Fruit fly (Drosophila melanogaster) whole organism, embryonic: ENCODE data around the gene CG11608.
A peak's percentile ranks its signal among the peaks of the same experiment; 100 is the strongest.

Experiments used
- Abd-B ChIP-seq: fragments of 200-800 bp; sonication (Bioruptor generic); optimal IDR thresholded peaks from 2 replicates; lab custom pipeline; 2018; ENCODE audit warnings: missing biosample characterization, mild to moderate bottlenecking, missing genetic modification characterization, moderate library complexity
- Awh ChIP-seq: fragments of 200-800 bp; sonication (Bioruptor generic); IDR thresholded peaks from 2 replicates; pipeline ENCODE4, ENCODE4 v1.3.6; 2022; ENCODE audit warnings: missing biosample characterization, missing genetic modification characterization
- BEAF-32 ChIP-seq: fragments of 200-800 bp; sonication (Bioruptor generic); optimal IDR thresholded peaks from 3 replicates; lab custom pipeline; 2017; ENCODE audit warnings: missing biosample characterization, missing genetic modification characterization, mild to moderate bottlenecking, moderate library complexity, missing genetic modification reagents
- CG12104 ChIP-seq: fragments of 200-800 bp; sonication (Bioruptor generic); optimal IDR thresholded peaks from 3 replicates; lab custom pipeline; 2016; ENCODE audit warnings: missing biosample characterization, missing genetic modification characterization
- CG12219 ChIP-seq: fragments of 200-800 bp; sonication (Bioruptor generic); optimal IDR thresholded peaks from 3 replicates; lab custom pipeline; 2018; ENCODE audit warnings: missing biosample characterization, mild to moderate bottlenecking, missing genetic modification characterization
- CG13894 ChIP-seq: fragments of 200-800 bp; sonication (Bioruptor generic); optimal IDR thresholded peaks from 3 replicates; lab custom pipeline; 2018; ENCODE audit warnings: missing biosample characterization, mild to moderate bottlenecking, missing genetic modification characterization, moderate library complexity
- CG14050 ChIP-seq: fragments of 200-800 bp; sonication (Bioruptor generic); IDR thresholded peaks from 3 replicates; pipeline ENCODE4 v1.3.6; 2022; ENCODE audit warnings: missing biosample characterization, missing genetic modification characterization
- CG17361 ChIP-seq: fragments of 200-800 bp; sonication (Bioruptor generic); IDR thresholded peaks from 3 replicates; pipeline ENCODE4 v1.3.6; 2022; ENCODE audit warnings: missing biosample characterization, missing genetic modification characterization
- CG18262 ChIP-seq: fragments of 200-800 bp; optimal IDR thresholded peaks from 3 replicates; lab custom pipeline; 2019; ENCODE audit warnings: missing biosample characterization, mild to moderate bottlenecking, missing genetic modification characterization, moderate library complexity
- CG1832 ChIP-seq: fragments of 200-800 bp; sonication (Bioruptor generic); optimal IDR thresholded peaks from 2 replicates; lab custom pipeline; 2017; ENCODE audit warnings: missing biosample characterization, mild to moderate bottlenecking, missing genetic modification characterization, inconsistent platforms
- CG2202 ChIP-seq: fragments of 200-800 bp; sonication (Bioruptor generic); optimal IDR thresholded peaks from 2 replicates; lab custom pipeline; 2018; ENCODE audit warnings: missing biosample characterization, mild to moderate bottlenecking, missing genetic modification characterization
- CG30020 ChIP-seq: fragments of 200-800 bp; optimal IDR thresholded peaks from 2 replicates; lab custom pipeline; 2019; ENCODE audit warnings: missing biosample characterization, mild to moderate bottlenecking, missing genetic modification characterization, moderate library complexity
- CG31388 ChIP-seq: fragments of 200-800 bp; sonication (Bioruptor generic); optimal IDR thresholded peaks from 2 replicates; lab custom pipeline; 2016; ENCODE audit warnings: missing biosample characterization, missing genetic modification characterization
- CG31441 ChIP-seq: fragments of 200-800 bp; sonication (Bioruptor generic); IDR thresholded peaks from 2 replicates; pipeline ENCODE4 v1.3.6; 2022; ENCODE audit warnings: missing biosample characterization, missing genetic modification characterization
- CG32772 ChIP-seq: fragments of 200-800 bp; sonication (Bioruptor generic); IDR thresholded peaks from 2 replicates; pipeline ENCODE4 v1.3.6; 2022; ENCODE audit warnings: missing biosample characterization, missing genetic modification characterization
- CG3847 ChIP-seq: fragments of 200-800 bp; sonication (Bioruptor generic); IDR thresholded peaks from 2 replicates; pipeline ENCODE4 v1.3.6; 2022; ENCODE audit warnings: missing biosample characterization, missing genetic modification characterization
- CG4328 ChIP-seq: fragments of 200-800 bp; sonication (Bioruptor generic); optimal IDR thresholded peaks from 3 replicates; lab custom pipeline; 2017; ENCODE audit warnings: missing biosample characterization, missing genetic modification reagents, missing genetic modification characterization
- CG43689 ChIP-seq: fragments of 200-800 bp; sonication (Bioruptor generic); IDR thresholded peaks from 2 replicates; pipeline ENCODE4 v1.3.6; 2022; ENCODE audit warnings: missing biosample characterization, missing genetic modification characterization
- CG4617 ChIP-seq: fragments of 200-800 bp; sonication (Bioruptor generic); optimal IDR thresholded peaks from 3 replicates; lab custom pipeline; 2016; ENCODE audit warnings: missing biosample characterization, missing genetic modification characterization, borderline replicate concordance
- CG6175 ChIP-seq: fragments of 200-800 bp; sonication (Bioruptor generic); IDR thresholded peaks from 3 replicates; pipeline ENCODE4 v1.3.6; 2022; ENCODE audit warnings: missing biosample characterization, missing genetic modification characterization
- CG6854 ChIP-seq: fragments of 200-800 bp; sonication (Bioruptor generic); optimal IDR thresholded peaks from 3 replicates; lab custom pipeline; 2017; ENCODE audit warnings: missing biosample characterization, mild to moderate bottlenecking, missing genetic modification characterization
- CG9932 ChIP-seq: fragments of 200-800 bp; sonication (Bioruptor generic); IDR thresholded peaks from 2 replicates; pipeline ENCODE4 v1.3.6; 2022; ENCODE audit warnings: missing biosample characterization, missing genetic modification characterization
- Chrac-16 ChIP-seq: fragments of 200-800 bp; sonication (Bioruptor generic); optimal IDR thresholded peaks from 3 replicates; lab custom pipeline; 2016; ENCODE audit warnings: missing biosample characterization, missing genetic modification characterization
- Dip2 ChIP-seq: fragments of 200-800 bp; sonication (Bioruptor generic); IDR thresholded peaks from 2 replicates; pipeline ENCODE4 v1.3.6; 2022; ENCODE audit warnings: missing biosample characterization, missing genetic modification characterization
- Hand ChIP-seq: fragments of 200-800 bp; sonication (Bioruptor generic); optimal IDR thresholded peaks from 2 replicates; lab custom pipeline; 2017; ENCODE audit warnings: mild to moderate bottlenecking, missing biosample characterization, missing genetic modification reagents, missing genetic modification characterization
- Oli ChIP-seq: fragments of 200-800 bp; sonication (Bioruptor generic); optimal IDR thresholded peaks from 2 replicates; lab custom pipeline; 2018; ENCODE audit warnings: missing biosample characterization, mild to moderate bottlenecking, missing genetic modification characterization, moderate library complexity
- PHDP ChIP-seq: fragments of 200-800 bp; sonication (Bioruptor generic); optimal IDR thresholded peaks from 3 replicates; lab custom pipeline; 2018; ENCODE audit warnings: missing biosample characterization, mild to moderate bottlenecking, missing genetic modification characterization, moderate library complexity
- Trl ChIP-seq, 3 experiments: fragments of >200 bp in 2 of 3; fragments of 200-800 bp in 1 of 3; sonication (Bioruptor generic) in 1 of 3; optimal IDR thresholded peaks; 2 replicates in 1 of 3; 3 replicates in 2 of 3; lab custom pipeline; 2016 to 2017; ENCODE audit warnings: missing biosample characterization in 1 of 3, missing genetic modification characterization in 1 of 3
- abd-A ChIP-seq: fragments of 200-800 bp; sonication (Bioruptor generic); optimal IDR thresholded peaks from 3 replicates; lab custom pipeline; 2019; ENCODE audit warnings: missing biosample characterization, mild to moderate bottlenecking, missing genetic modification characterization, moderate library complexity
- ato ChIP-seq: fragments of 200-800 bp; sonication (Bioruptor generic); IDR thresholded peaks from 2 replicates; pipeline ENCODE4 v1.3.6; 2022; ENCODE audit warnings: missing biosample characterization, missing genetic modification characterization; ENCODE audit not compliant: partially characterized antibody
- chinmo ChIP-seq: fragments of 200-800 bp; sonication (Bioruptor generic); IDR thresholded peaks from 4 replicates; pipeline ENCODE4 v1.3.6; 2022; ENCODE audit warnings: missing biosample characterization, missing genetic modification characterization; ENCODE audit not compliant: partially characterized antibody
- crol ChIP-seq: fragments of 200-800 bp; sonication (Bioruptor generic); IDR thresholded peaks from 2 replicates; pipeline ENCODE4 v1.3.6; 2022; ENCODE audit warnings: missing biosample characterization, missing genetic modification characterization
- dati ChIP-seq: fragments of 200-800 bp; sonication (Bioruptor generic); IDR thresholded peaks from 2 replicates; pipeline ENCODE4 v1.3.6; 2022; ENCODE audit warnings: missing biosample characterization, missing genetic modification characterization
- fru ChIP-seq: fragments of >200 bp; optimal IDR thresholded peaks from 2 replicates; lab custom pipeline; 2017
- gt ChIP-seq: fragments of 200-800 bp; sonication (Bioruptor generic); IDR thresholded peaks from 2 replicates; pipeline ENCODE4 v1.3.6; 2022; ENCODE audit warnings: missing biosample characterization, missing genetic modification characterization
- jing ChIP-seq: fragments of 200-800 bp; sonication (Bioruptor generic); optimal IDR thresholded peaks from 2 replicates; lab custom pipeline; 2018; ENCODE audit warnings: missing biosample characterization, mild to moderate bottlenecking, missing genetic modification characterization
- jumu ChIP-seq: fragments of 200-800 bp; sonication (Bioruptor generic); optimal IDR thresholded peaks from 3 replicates; lab custom pipeline; 2016; ENCODE audit warnings: missing biosample characterization, missing genetic modification characterization
- knrl ChIP-seq: fragments of 200-800 bp; sonication (Bioruptor generic); IDR thresholded peaks from 3 replicates; pipeline ENCODE4 v1.3.6; 2022; ENCODE audit warnings: missing biosample characterization, missing genetic modification characterization; ENCODE audit not compliant: partially characterized antibody
- lbe ChIP-seq: fragments of 200-800 bp; sonication (Bioruptor generic); optimal IDR thresholded peaks from 2 replicates; lab custom pipeline; 2016; ENCODE audit warnings: missing biosample characterization, mild to moderate bottlenecking, missing genetic modification characterization
- lov ChIP-seq, 2 experiments: fragments of 200-800 bp in 1 of 2; fragments of >200 bp in 1 of 2; sonication (Bioruptor generic) in 1 of 2; IDR thresholded peaks in 1 of 2; optimal IDR thresholded peaks in 1 of 2; 2 replicates in 1 of 2; 3 replicates in 1 of 2; pipeline versions ENCODE4 v1.3.6 to Lab custom; 2017 to 2022; ENCODE audit warnings: missing biosample characterization in 1 of 2, missing genetic modification characterization in 1 of 2
- pzg ChIP-seq: fragments of 200-800 bp; sonication (Bioruptor generic); optimal IDR thresholded peaks from 3 replicates; lab custom pipeline; 2018; ENCODE audit warnings: missing biosample characterization, mild to moderate bottlenecking, missing genetic modification characterization, moderate library complexity
- rib ChIP-seq: fragments of 200-800 bp; sonication (Bioruptor generic); IDR thresholded peaks from 2 replicates; pipeline ENCODE4 v1.3.6; 2022; ENCODE audit warnings: missing biosample characterization, missing genetic modification characterization
- sc ChIP-seq, 3 experiments: fragments of >200 bp in 2 of 3; fragments of 200-800 bp in 1 of 3; sonication (Bioruptor generic) in 1 of 3; optimal IDR thresholded peaks; 2 replicates in 2 of 3; 3 replicates in 1 of 3; lab custom pipeline; 2017; ENCODE audit warnings: mild to moderate bottlenecking in 1 of 3, missing biosample characterization in 1 of 3, missing genetic modification characterization in 1 of 3, missing genetic modification reagents in 1 of 3
- schlank ChIP-seq: fragments of 200-800 bp; sonication (Bioruptor generic); optimal IDR thresholded peaks from 2 replicates; lab custom pipeline; 2018; ENCODE audit warnings: missing biosample characterization, mild to moderate bottlenecking, missing genetic modification characterization
- so ChIP-seq: fragments of 200-800 bp; sonication (Bioruptor generic); IDR thresholded peaks from 3 replicates; pipeline ENCODE4 v1.3.6; 2022; ENCODE audit warnings: missing biosample characterization, missing genetic modification characterization
- stc ChIP-seq: fragments of 200-800 bp; sonication (Bioruptor generic); IDR thresholded peaks from 2 replicates; pipeline ENCODE4 v1.3.6; 2022; ENCODE audit warnings: missing biosample characterization, missing genetic modification characterization
- tll ChIP-seq, 2 experiments: fragments of 200-800 bp in 1 of 2; fragments of >200 bp in 1 of 2; sonication (Bioruptor generic) in 1 of 2; optimal IDR thresholded peaks; 2 replicates each; lab custom pipeline; 2017 to 2019; ENCODE audit warnings: missing biosample characterization in 2 of 2, missing genetic modification characterization in 2 of 2, mild to moderate bottlenecking in 1 of 2, moderate library complexity in 1 of 2
- z ChIP-seq: fragments of 200-800 bp; sonication (Bioruptor generic); IDR thresholded peaks from 3 replicates; pipeline ENCODE4 v1.3.6; 2022; ENCODE audit warnings: missing biosample characterization, missing genetic modification characterization
- zf30C ChIP-seq: fragments of 200-800 bp; sonication (Bioruptor generic); optimal IDR thresholded peaks from 3 replicates; lab custom pipeline; 2018; ENCODE audit warnings: missing biosample characterization, mild to moderate bottlenecking, missing genetic modification characterization

The CG11608 gene

DNA sequence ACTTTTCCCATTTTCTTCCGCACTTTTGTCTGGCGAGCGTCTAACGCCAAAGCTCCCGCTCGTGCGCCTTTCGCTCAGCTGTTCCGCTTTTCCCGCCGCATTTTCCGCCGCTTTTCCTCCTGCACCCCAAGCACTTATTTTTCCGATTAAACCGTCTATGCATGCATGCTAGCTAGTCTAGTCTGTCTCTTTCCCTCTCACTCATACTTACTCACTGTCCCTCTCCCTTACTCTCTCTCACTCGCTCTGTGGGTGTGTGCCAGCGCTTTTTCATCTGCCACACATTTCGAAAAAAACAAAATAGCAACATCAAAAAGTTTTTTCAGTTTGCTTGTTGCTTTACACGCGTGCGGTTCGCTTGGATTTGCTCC, 16.0 kb downstream of the CG11608 start, which contains the start of gene CG6225 (continued):
- TF ChIP-seq chinmo (GFP tag; lab: Robert Waterston, UW) (peak; percentile 30; the same call in 1 of the 4 replicates), abd-A (no peak), Awh (GFP tag; lab: Robert Waterston, UW) (no peak), CG2202 (tag; lab: Kevin White, UChicago) (no peak), CG31441 (GFP tag; lab: Robert Waterston, UW) (no peak), lbe (GFP tag; lab: Kevin White, UChicago) (no peak), jumu (GFP tag; lab: Kevin White, UChicago) (no peak), CG30020 (tag; lab: Kevin White, UChicago) (no peak), dati (GFP tag; lab: Robert Waterston, UW) (no peak), knrl (GFP tag; lab: Robert Waterston, UW) (no peak), gt (GFP tag; lab: Robert Waterston, UW) (no peak), CG13894 (tag; lab: Kevin White, UChicago) (no peak), Trl (optimal IDR thresholded peaks at IDR 0.05; lab: Kevin White, UChicago) (peak; percentile 29 to 54), Trl (GFP tag; optimal IDR thresholded peaks at IDR 0.05; lab: Kevin White, UChicago) (no peak), stc (peak; percentile 4; the same call in 1 of the 2 replicates), CG4328 (GFP tag; lab: Kevin White, UChicago) (no peak), CG32772 (GFP tag; lab: Robert Waterston, UW) (no peak; the same call in 1 of the 2 replicates), CG6854 (GFP tag; lab: Kevin White, UChicago) (no peak), sc (optimal IDR thresholded peaks at IDR 0.05; lab: Kevin White, UChicago) (no peak), sc (GFP tag; optimal IDR thresholded peaks at IDR 0.05; lab: Kevin White, UChicago) (no peak), PHDP (tag; lab: Kevin White, UChicago) (no peak), CG43689 (GFP tag; lab: Robert Waterston, UW) (0 out of 2 replicates have a peak, but pooled peaks have one; percentile 2), CG17361 (GFP tag; lab: Robert Waterston, UW) (0 out of 3 replicates have a peak, but pooled peaks have one; percentile 6), so (0 out of 3 replicates have a peak, but pooled peaks have one; percentile 3), CG31388 (GFP tag; lab: Kevin White, UChicago) (no peak), CG14050 (GFP tag; lab: Robert Waterston, UW) (no peak; the same call in 2 of the 3 replicates), jing (GFP tag; lab: Kevin White, UChicago) (no peak), Abd-B (no peak), Chrac-16 (GFP tag; lab: Kevin White, UChicago) (no peak), rib (GFP tag; lab: Robert Waterston, UW) (no peak), BEAF-32 (GFP tag; lab: Kevin White, UChicago) (no peak), CG12219 (GFP tag; lab: Kevin White, UChicago) (no peak), fru (lab: Kevin White, UChicago) (no peak), CG18262 (peak; percentile 3), lov (optimal IDR thresholded peaks at IDR 0.05; lab: Kevin White, UChicago) (no peak), lov (GFP tag; IDR thresholded peaks at IDR 0.05; lab: Robert Waterston, UW) (no peak), CG4617 (GFP tag; lab: Kevin White, UChicago) (no peak), zf30C (GFP tag; lab: Kevin White, UChicago) (no peak), CG1832 (GFP tag; lab: Kevin White, UChicago) (peak; percentile 29), tll (GFP tag; optimal IDR thresholded peaks at IDR 0.05; lab: Kevin White, UChicago) (no peak), CG12104 (no peak), Hand (no peak), ato (GFP tag; lab: Robert Waterston, UW) (no peak), CG3847 (no peak), Dip2 (GFP tag; lab: Robert Waterston, UW) (no peak), crol (GFP tag; lab: Robert Waterston, UW) (peak; percentile 73), z (peak; percentile 77), Oli (tag; lab: Kevin White, UChicago) (no peak), pzg (GFP tag; lab: Kevin White, UChicago) (no peak), CG6175 (GFP tag; lab: Robert Waterston, UW) (peak; percentile 4; the same call in 1 of the 3 replicates), schlank (tag; lab: Kevin White, UChicago) (no peak), CG9932 (GFP tag; lab: Robert Waterston, UW) (no peak)
